Worm (Caenorhabditis elegans) whole organism, L4 larva: ENCODE results near the gene rme-1.

Source experiments
- R02D3.7 ChIP-seq: fragments of 150-350 bp; sonication (generic microtip); optimal IDR thresholded peaks from 3 replicates; lab custom pipeline; 2014; ENCODE audit warnings: missing biosample characterization, missing genetic modification characterization
- egl-27 ChIP-seq: sonication (generic microtip); optimal IDR thresholded peaks from 3 replicates; lab custom pipeline; 2017; ENCODE audit warnings: missing biosample characterization, missing genetic modification reagents, missing genetic modification characterization
- lin-13 ChIP-seq: fragments of 150-350 bp; optimal IDR thresholded peaks from 2 replicates; lab custom pipeline; 2014; ENCODE audit warnings: missing biosample characterization, missing genetic modification reagents, missing genetic modification characterization
- lin-15B ChIP-seq: fragments of 150-350 bp; sonication (generic microtip); optimal IDR thresholded peaks from 3 replicates; lab custom pipeline; 2014; ENCODE audit warnings: missing biosample characterization, missing genetic modification characterization
- lsy-2 ChIP-seq, 2 experiments: fragments of 150-350 bp in 1 of 2; sonication (generic microtip) in 1 of 2; optimal IDR thresholded peaks; 2 replicates each; lab custom pipeline; 2014 to 2017; ENCODE audit warnings: missing biosample characterization in 2 of 2, missing genetic modification characterization in 2 of 2
- madf-5 ChIP-seq, 2 experiments: fragments of 200-800 bp; sonication (Bioruptor generic); IDR thresholded peaks; 2 replicates each; pipeline ENCODE4 v1.3.6; 2022; ENCODE audit warnings: missing compliant biosample characterization in 2 of 2, missing genetic modification characterization in 2 of 2
- nhr-11 ChIP-seq: fragments of 150-350 bp; optimal IDR thresholded peaks from 2 replicates; lab custom pipeline; 2014; ENCODE audit warnings: missing biosample characterization, missing genetic modification characterization
- pha-4 ChIP-seq, 2 experiments: fragments of 150-350 bp in 1 of 2; fragments of 200-800 bp in 1 of 2; sonication (Bioruptor generic) in 1 of 2; IDR thresholded peaks in 1 of 2; optimal IDR thresholded peaks in 1 of 2; 2 replicates each; pipeline versions ENCODE4 v1.3.6 to Lab custom; 2014 to 2022; ENCODE audit warnings: missing genetic modification characterization in 2 of 2, missing genetic modification reagents in 2 of 2, missing biosample characterization in 1 of 2, missing compliant biosample characterization in 1 of 2
- snpc-4 ChIP-seq: fragments of 150-350 bp; optimal IDR thresholded peaks from 2 replicates; lab custom pipeline; 2014; ENCODE audit warnings: missing biosample characterization, missing genetic modification characterization
- unc-130 ChIP-seq: sonication (generic microtip); optimal IDR thresholded peaks from 2 replicates; lab custom pipeline; 2016; ENCODE audit warnings: missing genetic modification reagents, missing genetic modification characterization, missing compliant biosample characterization
- ztf-11 ChIP-seq: fragments of 150-350 bp; optimal IDR thresholded peaks from 2 replicates; lab custom pipeline; 2014; ENCODE audit warnings: missing biosample characterization, missing genetic modification characterization
- ztf-7 ChIP-seq: fragments of 150-350 bp; optimal IDR thresholded peaks from 2 replicates; lab custom pipeline; 2014; ENCODE audit warnings: missing biosample characterization, missing genetic modification characterization

- TF ChIP-seq snpc-4 (tag; lab: Kevin White, UChicago) (no peak), lin-13 (GFP tag; lab: Kevin White, UChicago) (no peak), lin-15B (tag; lab: Kevin White, UChicago) (no peak), egl-27 (tag; lab: Kevin White, UChicago) (no peak), lsy-2 (tag; optimal IDR thresholded peaks at IDR 0.05; lab: Kevin White, UChicago) (no peak), ztf-11 (tag; lab: Kevin White, UChicago) (no peak), ztf-7 (no peak), madf-5 (GFP tag; IDR thresholded peaks at IDR 0.05; lab: Robert Waterston, UW) (no peak), nhr-11 (tag; lab: Kevin White, UChicago) (no peak), R02D3.7 (tag; lab: Kevin White, UChicago) (no peak), pha-4 (GFP tag; IDR thresholded peaks at IDR 0.05; lab: Robert Waterston, UW) (no peak), pha-4 (tag; optimal IDR thresholded peaks at IDR 0.05; lab: Kevin White, UChicago) (no peak), unc-130 (GFP tag; lab: Kevin White, UChicago) (no peak)
Observed at ce11 chrV:6217142-6217541, 8.5 kb downstream of the rme-1 start.
